Worm (Caenorhabditis elegans): ENCODE measurements around the gene grld-1.

- TF ChIP-seq hmg-4 (GFP tag; optimal IDR thresholded peaks at IDR 0.05) (no peak), sea-1 (GFP tag; conservative IDR thresholded peaks at IDR 0.05) (no peak), tbx-37 (GFP tag; conservative IDR thresholded peaks at IDR 0.05) (no peak), ama-1 (optimal IDR thresholded peaks at IDR 0.05) (no peak), ceh-13 (GFP tag; optimal IDR thresholded peaks at IDR 0.05) (no peak), B0310.2 (tag; optimal IDR thresholded peaks at IDR 0.05) (no peak), tra-4 (tag; optimal IDR thresholded peaks at IDR 0.05) (no peak), ceh-36 (tag; optimal IDR thresholded peaks at IDR 0.05) (no peak), hmbx-1 (tag; optimal IDR thresholded peaks at IDR 0.05) (no peak), scrt-1 (GFP tag; IDR thresholded peaks at IDR 0.05) (no peak)
Measured at ce11 chrIV:77421-77820, 48.3 kb downstream of the grld-1 start.
